Fruit fly (Drosophila melanogaster) whole organism, embryonic: ENCODE data around the gene CG14282.

Experiments used
- Atf3 ChIP-seq: fragments of 200-800 bp; sonication (Bioruptor generic); optimal IDR thresholded peaks from 3 replicates; lab custom pipeline; 2016; ENCODE audit warnings: missing biosample characterization, missing genetic modification characterization
- Atf6 ChIP-seq: fragments of 200-800 bp; sonication (Bioruptor generic); IDR thresholded peaks from 2 replicates; pipeline ENCODE4 v1.3.6; 2022; ENCODE audit warnings: missing biosample characterization, missing genetic modification characterization
- C15 ChIP-seq: fragments of 200-800 bp; sonication (Bioruptor generic); IDR thresholded peaks from 3 replicates; pipeline ENCODE4 v1.3.6; 2022; ENCODE audit warnings: missing biosample characterization, missing genetic modification characterization
- CG10267 ChIP-seq: fragments of 200-800 bp; sonication (Bioruptor generic); optimal IDR thresholded peaks from 2 replicates; lab custom pipeline; 2018; ENCODE audit warnings: missing biosample characterization, mild to moderate bottlenecking, missing genetic modification characterization, moderate library complexity
- CG13424 ChIP-seq: fragments of 200-800 bp; sonication (Bioruptor generic); optimal IDR thresholded peaks from 2 replicates; lab custom pipeline; 2019; ENCODE audit warnings: missing biosample characterization, mild to moderate bottlenecking, missing genetic modification characterization, moderate library complexity
- CG14441 ChIP-seq: fragments of 200-800 bp; sonication (Bioruptor generic); IDR thresholded peaks from 2 replicates; pipeline ENCODE4 v1.3.6; 2022; ENCODE audit warnings: missing biosample characterization, missing genetic modification characterization
- CG14667 ChIP-seq: fragments of 200-800 bp; sonication (Bioruptor generic); IDR thresholded peaks from 2 replicates; pipeline ENCODE4 v1.3.6; 2022; ENCODE audit warnings: missing biosample characterization, missing genetic modification characterization
- CG1602 ChIP-seq: fragments of 200-800 bp; sonication (Bioruptor generic); optimal IDR thresholded peaks from 3 replicates; lab custom pipeline; 2016; ENCODE audit warnings: missing biosample characterization, missing genetic modification characterization
- CG1647 ChIP-seq: fragments of 200-800 bp; sonication (Bioruptor generic); optimal IDR thresholded peaks from 3 replicates; lab custom pipeline; 2016; ENCODE audit warnings: missing biosample characterization, missing genetic modification characterization
- CG17568 ChIP-seq: fragments of 200-800 bp; sonication (Bioruptor generic); optimal IDR thresholded peaks from 2 replicates; lab custom pipeline; 2018; ENCODE audit warnings: missing biosample characterization, mild to moderate bottlenecking, missing genetic modification characterization, moderate library complexity
- CG18764 ChIP-seq: fragments of 200-800 bp; sonication (Bioruptor generic); optimal IDR thresholded peaks from 3 replicates; lab custom pipeline; 2016; ENCODE audit warnings: missing biosample characterization, missing genetic modification characterization
- CG3163 ChIP-seq: fragments of 200-800 bp; sonication (Bioruptor generic); optimal IDR thresholded peaks from 3 replicates; lab custom pipeline; 2016; ENCODE audit warnings: missing biosample characterization, missing genetic modification characterization
- CG34224 ChIP-seq: fragments of 200-800 bp; sonication (Bioruptor generic); IDR thresholded peaks from 3 replicates; pipeline ENCODE4 v1.3.6; 2022; ENCODE audit warnings: missing biosample characterization, missing genetic modification characterization; ENCODE audit not compliant: partially characterized antibody
- CG34422 ChIP-seq: fragments of 200-800 bp; sonication (Bioruptor generic); IDR thresholded peaks from 3 replicates; pipeline ENCODE4 v1.3.6; 2022; ENCODE audit warnings: missing biosample characterization, missing genetic modification characterization
- CG4617 ChIP-seq: fragments of 200-800 bp; sonication (Bioruptor generic); optimal IDR thresholded peaks from 3 replicates; lab custom pipeline; 2016; ENCODE audit warnings: missing biosample characterization, missing genetic modification characterization, borderline replicate concordance
- CG4854 ChIP-seq: fragments of 200-800 bp; sonication (Bioruptor generic); optimal IDR thresholded peaks from 2 replicates; lab custom pipeline; 2016; ENCODE audit warnings: missing biosample characterization, missing genetic modification characterization, inconsistent platforms
- CG5953 ChIP-seq: fragments of 200-800 bp; sonication (Bioruptor generic); IDR thresholded peaks from 2 replicates; pipeline ENCODE4 v1.3.6; 2022; ENCODE audit warnings: missing biosample characterization, missing genetic modification characterization
- CG8944 ChIP-seq: fragments of 200-800 bp; sonication (Bioruptor generic); optimal IDR thresholded peaks from 3 replicates; lab custom pipeline; 2016; ENCODE audit warnings: missing biosample characterization, missing genetic modification characterization
- D19A ChIP-seq: fragments of 200-800 bp; optimal IDR thresholded peaks from 3 replicates; lab custom pipeline; 2019; ENCODE audit warnings: missing biosample characterization, mild to moderate bottlenecking, missing genetic modification characterization, moderate library complexity
- Doc3 ChIP-seq: fragments of 200-800 bp; sonication (Bioruptor generic); IDR thresholded peaks from 3 replicates; pipeline ENCODE4 v1.3.6; 2022; ENCODE audit warnings: missing biosample characterization, missing genetic modification characterization; ENCODE audit not compliant: partially characterized antibody
- HmgD ChIP-seq: fragments of 200-800 bp; sonication (Bioruptor generic); optimal IDR thresholded peaks from 3 replicates; lab custom pipeline; 2016; ENCODE audit warnings: missing biosample characterization, missing genetic modification characterization
- MBD-R2 ChIP-seq: fragments of 200-800 bp; sonication (Bioruptor generic); IDR thresholded peaks from 2 replicates; pipeline ENCODE4 v1.3.6; 2022; ENCODE audit warnings: missing biosample characterization, missing genetic modification characterization
- Trl ChIP-seq, 3 experiments: fragments of >200 bp in 2 of 3; fragments of 200-800 bp in 1 of 3; sonication (Bioruptor generic) in 1 of 3; optimal IDR thresholded peaks; 2 replicates in 1 of 3; 3 replicates in 2 of 3; lab custom pipeline; 2016 to 2017; ENCODE audit warnings: missing biosample characterization in 1 of 3, missing genetic modification characterization in 1 of 3
- ac ChIP-seq: fragments of 200-800 bp; sonication (Bioruptor generic); optimal IDR thresholded peaks from 3 replicates; lab custom pipeline; 2017; ENCODE audit warnings: missing biosample characterization, mild to moderate bottlenecking, missing genetic modification characterization
- ap ChIP-seq: fragments of 200-800 bp; sonication (Bioruptor generic); IDR thresholded peaks from 2 replicates; pipeline ENCODE4 v1.3.6; 2022; ENCODE audit warnings: missing biosample characterization, missing genetic modification characterization
- bbx ChIP-seq: fragments of 200-800 bp; sonication (Bioruptor generic); IDR thresholded peaks from 2 replicates; pipeline ENCODE4 v1.3.6; 2022; ENCODE audit warnings: missing biosample characterization, missing genetic modification characterization; ENCODE audit not compliant: partially characterized antibody
- bsh ChIP-seq, 2 experiments: fragments of 200-800 bp; sonication (Bioruptor generic); optimal IDR thresholded peaks; 2 replicates each; lab custom pipeline; 2017 to 2018; ENCODE audit warnings: mild to moderate bottlenecking in 2 of 2, missing biosample characterization in 2 of 2, missing genetic modification characterization in 2 of 2, moderate library complexity in 1 of 2
- cg ChIP-seq: fragments of 200-800 bp; sonication (Bioruptor generic); optimal IDR thresholded peaks from 3 replicates; lab custom pipeline; 2019; ENCODE audit warnings: missing biosample characterization, mild to moderate bottlenecking, missing genetic modification characterization, moderate library complexity
- corto ChIP-seq: fragments of 200-800 bp; sonication (Bioruptor generic); optimal IDR thresholded peaks from 2 replicates; lab custom pipeline; 2016; ENCODE audit warnings: missing biosample characterization, mild to moderate bottlenecking, missing genetic modification characterization, moderate library complexity
- da ChIP-seq: fragments of 200-800 bp; sonication (Bioruptor generic); optimal IDR thresholded peaks from 2 replicates; lab custom pipeline; 2016; ENCODE audit warnings: missing biosample characterization, missing genetic modification characterization
- emc ChIP-seq: fragments of 200-800 bp; sonication (Bioruptor generic); optimal IDR thresholded peaks from 2 replicates; lab custom pipeline; 2016; ENCODE audit warnings: missing biosample characterization, missing genetic modification characterization
- ems ChIP-seq: fragments of 200-800 bp; sonication (Bioruptor generic); optimal IDR thresholded peaks from 3 replicates; lab custom pipeline; 2016; ENCODE audit warnings: missing biosample characterization, missing genetic modification characterization
- exex ChIP-seq: fragments of 200-800 bp; sonication (Bioruptor generic); optimal IDR thresholded peaks from 4 replicates; lab custom pipeline; 2018; ENCODE audit warnings: missing biosample characterization, mild to moderate bottlenecking, missing genetic modification characterization, moderate library complexity
- fd3F ChIP-seq: fragments of 200-800 bp; sonication (Bioruptor generic); optimal IDR thresholded peaks from 2 replicates; lab custom pipeline; 2018; ENCODE audit warnings: missing biosample characterization, mild to moderate bottlenecking, missing genetic modification characterization, moderate library complexity
- ftz-f1 ChIP-seq: fragments of 200-800 bp; sonication (Bioruptor generic); optimal IDR thresholded peaks from 2 replicates; lab custom pipeline; 2016; ENCODE audit warnings: missing biosample characterization, missing genetic modification characterization
- grau ChIP-seq: fragments of 200-800 bp; optimal IDR thresholded peaks from 3 replicates; lab custom pipeline; 2019; ENCODE audit warnings: missing biosample characterization, mild to moderate bottlenecking, missing genetic modification characterization, moderate library complexity
- kah ChIP-seq: fragments of 200-800 bp; sonication (Bioruptor generic); optimal IDR thresholded peaks from 2 replicates; lab custom pipeline; 2018; ENCODE audit warnings: missing biosample characterization, mild to moderate bottlenecking, missing genetic modification characterization
- lbe ChIP-seq: fragments of 200-800 bp; sonication (Bioruptor generic); optimal IDR thresholded peaks from 2 replicates; lab custom pipeline; 2016; ENCODE audit warnings: missing biosample characterization, mild to moderate bottlenecking, missing genetic modification characterization
- nerfin-1 ChIP-seq: fragments of 200-800 bp; sonication (Bioruptor generic); optimal IDR thresholded peaks from 3 replicates; lab custom pipeline; 2019; ENCODE audit warnings: missing biosample characterization, mild to moderate bottlenecking, missing genetic modification characterization, moderate library complexity
- peb ChIP-seq: fragments of 200-800 bp; sonication (Bioruptor generic); IDR thresholded peaks from 2 replicates; pipeline ENCODE4 v1.3.6; 2022; ENCODE audit warnings: missing biosample characterization, missing genetic modification characterization
- pros ChIP-seq: fragments of 200-800 bp; sonication (Bioruptor generic); optimal IDR thresholded peaks from 3 replicates; lab custom pipeline; 2019; ENCODE audit warnings: missing biosample characterization, mild to moderate bottlenecking, missing genetic modification characterization, moderate library complexity
- rib ChIP-seq: fragments of 200-800 bp; sonication (Bioruptor generic); IDR thresholded peaks from 2 replicates; pipeline ENCODE4 v1.3.6; 2022; ENCODE audit warnings: missing biosample characterization, missing genetic modification characterization
- scrt ChIP-seq: fragments of 200-800 bp; sonication (Bioruptor generic); optimal IDR thresholded peaks from 2 replicates; lab custom pipeline; 2018; ENCODE audit warnings: missing biosample characterization, mild to moderate bottlenecking, missing genetic modification characterization, moderate library complexity
- sna ChIP-seq: fragments of 200-800 bp; sonication (Bioruptor generic); IDR thresholded peaks from 2 replicates; pipeline ENCODE4 v1.3.6; 2022; ENCODE audit warnings: missing biosample characterization, missing genetic modification characterization; ENCODE audit not compliant: partially characterized antibody
- sqz ChIP-seq: fragments of 200-800 bp; sonication (Bioruptor generic); optimal IDR thresholded peaks from 3 replicates; lab custom pipeline; 2018; ENCODE audit warnings: missing biosample characterization, mild to moderate bottlenecking, missing genetic modification characterization
- tap ChIP-seq: fragments of 200-800 bp; optimal IDR thresholded peaks from 3 replicates; lab custom pipeline; 2019; ENCODE audit warnings: missing biosample characterization, mild to moderate bottlenecking, missing genetic modification characterization, moderate library complexity
- tll ChIP-seq, 2 experiments: fragments of 200-800 bp in 1 of 2; fragments of >200 bp in 1 of 2; sonication (Bioruptor generic) in 1 of 2; optimal IDR thresholded peaks; 2 replicates each; lab custom pipeline; 2017 to 2019; ENCODE audit warnings: missing biosample characterization in 2 of 2, missing genetic modification characterization in 2 of 2, mild to moderate bottlenecking in 1 of 2, moderate library complexity in 1 of 2
- trem ChIP-seq: fragments of 200-800 bp; optimal IDR thresholded peaks from 3 replicates; lab custom pipeline; 2019; ENCODE audit warnings: missing biosample characterization, mild to moderate bottlenecking, missing genetic modification characterization, moderate library complexity
- unc-4 ChIP-seq: fragments of 200-800 bp; sonication (Bioruptor generic); IDR thresholded peaks from 2 replicates; pipeline ENCODE4 v1.3.6; 2022; ENCODE audit warnings: missing biosample characterization, missing genetic modification characterization; ENCODE audit not compliant: partially characterized antibody

Gene CG14282

dm6 chr3R:19165620-19166055 is 11.2 kb upstream of the CG14282 start (continued):
- no peak for TF ChIP-seq ems (GFP tag; lab: Kevin White, UChicago)
- peak; percentile 74 for TF ChIP-seq cg
- no peak for TF ChIP-seq tll (GFP tag; optimal IDR thresholded peaks at IDR 0.05; lab: Kevin White, UChicago)
- peak; percentile 28; the same call in 1 of the 3 replicates for TF ChIP-seq Doc3 (GFP tag; lab: Robert Waterston, UW)
- no peak for TF ChIP-seq HmgD
- TF ChIP-seq CG10267 (tag; lab: Kevin White, UChicago) = no peak
- TF ChIP-seq ac (GFP tag; lab: Kevin White, UChicago) = no peak
- no peak for TF ChIP-seq pros
- TF ChIP-seq CG34422 (GFP tag; lab: Robert Waterston, UW) = 0 out of 3 replicates have a peak, but pooled peaks have one; percentile 34
- TF ChIP-seq CG34224 (GFP tag; lab: Robert Waterston, UW) = peak; percentile 42; the same call in 2 of the 3 replicates
- no peak for TF ChIP-seq CG1647
- TF ChIP-seq da (GFP tag; lab: Kevin White, UChicago) = no peak
- peak; percentile 41 for TF ChIP-seq CG17568
- no peak for TF ChIP-seq CG1602
- no peak for TF ChIP-seq trem (tag; lab: Kevin White, UChicago)
- TF ChIP-seq sqz = peak; percentile 100
- TF ChIP-seq ap (GFP tag; lab: Robert Waterston, UW) = no peak
- TF ChIP-seq CG14667 (GFP tag; lab: Robert Waterston, UW) = no peak
- no peak for TF ChIP-seq CG4617 (GFP tag; lab: Kevin White, UChicago)
- TF ChIP-seq CG14441 = no peak
- TF ChIP-seq CG3163 = peak; percentile 98
- TF ChIP-seq nerfin-1 (tag; lab: Kevin White, UChicago) = no peak
- peak; percentile 96 to 100 for TF ChIP-seq Trl (optimal IDR thresholded peaks at IDR 0.05; lab: Kevin White, UChicago)
- peak; percentile 24 for TF ChIP-seq Trl (GFP tag; optimal IDR thresholded peaks at IDR 0.05; lab: Kevin White, UChicago)
- TF ChIP-seq corto (GFP tag; lab: Kevin White, UChicago) = peak; percentile 53
- TF ChIP-seq CG4854 (GFP tag; lab: Kevin White, UChicago) = no peak
- no peak for TF ChIP-seq Atf3 (GFP tag; lab: Kevin White, UChicago)
- TF ChIP-seq CG13424 (tag; lab: Kevin White, UChicago) = no peak
- TF ChIP-seq exex = no peak
- peak; percentile 31; the same call in 1 of the 2 replicates for TF ChIP-seq unc-4
- TF ChIP-seq CG5953 (GFP tag; lab: Robert Waterston, UW) = no peak
- TF ChIP-seq CG18764 (GFP tag; lab: Kevin White, UChicago) = no peak
- TF ChIP-seq rib (GFP tag; lab: Robert Waterston, UW) = peak; percentile 44; the same call in 1 of the 2 replicates
- peak; percentile 87 for TF ChIP-seq lbe (GFP tag; lab: Kevin White, UChicago)
- TF ChIP-seq emc (GFP tag; lab: Kevin White, UChicago) = no peak
- TF ChIP-seq fd3F (GFP tag; lab: Kevin White, UChicago) = no peak
- no peak for TF ChIP-seq tap (tag; lab: Kevin White, UChicago)
- no peak for TF ChIP-seq kah (GFP tag; lab: Kevin White, UChicago)
- TF ChIP-seq Atf6 (GFP tag; lab: Robert Waterston, UW) = peak; percentile 17; the same call in 1 of the 2 replicates
- TF ChIP-seq peb (GFP tag; lab: Robert Waterston, UW) = no peak
- TF ChIP-seq C15 = no peak
- no peak for TF ChIP-seq ftz-f1
- no peak for TF ChIP-seq bbx (GFP tag; lab: Robert Waterston, UW)
- no peak for TF ChIP-seq MBD-R2 (GFP tag; lab: Robert Waterston, UW)
- TF ChIP-seq sna (GFP tag; lab: Robert Waterston, UW) = 0 out of 2 replicates have a peak, but pooled peaks have one; percentile 32
- TF ChIP-seq scrt = no peak
- TF ChIP-seq D19A (tag; lab: Kevin White, UChicago) = peak; percentile 7
- peak in 1 of 2 experiments; percentile 56 for TF ChIP-seq bsh (GFP tag; optimal IDR thresholded peaks at IDR 0.05; lab: Kevin White, UChicago)
- TF ChIP-seq grau (tag; lab: Kevin White, UChicago) = no peak
- TF ChIP-seq CG8944 = no peak
